Fruit fly (Drosophila melanogaster): Measurements from ENCODE around the gene CG4793.

Gene CG4793

DNA sequence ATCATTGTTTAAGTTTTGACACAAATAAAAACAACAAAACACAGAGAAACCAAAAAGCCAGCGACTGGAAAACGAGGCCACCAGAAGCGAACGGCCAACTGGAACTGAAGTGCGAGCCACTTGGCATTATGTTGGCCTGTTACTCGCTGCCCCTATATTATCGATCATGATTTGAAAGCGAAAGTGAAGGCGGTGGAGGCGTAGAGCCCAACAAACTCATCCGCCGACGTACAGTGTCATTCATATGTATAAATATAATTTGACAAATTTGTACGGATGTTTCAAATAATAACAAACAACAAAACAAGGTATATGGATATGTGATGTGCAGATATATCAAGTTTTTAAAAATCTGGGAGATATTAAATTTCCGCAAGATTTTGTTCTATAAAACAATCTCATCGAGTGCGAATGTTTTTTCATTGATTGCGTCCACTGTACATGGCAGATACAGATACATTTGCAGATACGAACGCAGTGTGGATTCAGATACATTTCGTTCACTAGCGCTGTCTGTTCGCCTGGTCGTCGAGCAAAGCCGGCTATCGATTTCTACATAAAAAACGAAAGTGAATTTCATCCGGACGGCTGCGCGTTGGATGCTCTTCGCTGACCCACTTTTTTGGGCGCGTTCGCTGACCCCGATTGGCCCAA is 12.1 kb upstream of the CG4793 start (continued):
- TF ChIP-seq CG6683 (GFP tag; optimal IDR thresholded peaks at IDR 0.05) (peak; percentile 82), Med (GFP tag) (peak; percentile 99), ems (GFP tag; optimal IDR thresholded peaks at IDR 0.05) (peak; percentile 93), mld (GFP tag; IDR thresholded peaks at IDR 0.05; ENCODE audit: partially characterized antibody) (no peak), CG1647 (GFP tag; optimal IDR thresholded peaks at IDR 0.05) (peak; percentile 92), danr (GFP tag; IDR thresholded peaks at IDR 0.05) (peak; percentile 93), CG8478 (optimal IDR thresholded peaks at IDR 0.05) (no peak), CG2202 (tag; optimal IDR thresholded peaks at IDR 0.05) (peak; percentile 94), CG1603 (tag; optimal IDR thresholded peaks at IDR 0.05) (peak; percentile 97), ewg (GFP tag; optimal IDR thresholded peaks at IDR 0.05) (peak; percentile 94), ham (GFP tag; IDR thresholded peaks at IDR 0.05) (peak; percentile 80), sob (GFP tag; IDR thresholded peaks at IDR 0.05) (peak; percentile 97), CG12155 (GFP tag; optimal IDR thresholded peaks at IDR 0.05) (peak; percentile 90), Bdp1 (GFP tag; optimal IDR thresholded peaks at IDR 0.05) (peak; percentile 89), CG4730 (GFP tag; IDR thresholded peaks at IDR 0.05) (peak; percentile 95), Mes4 (GFP tag; optimal IDR thresholded peaks at IDR 0.05) (peak; percentile 91), CG1024 (GFP tag; IDR thresholded peaks at IDR 0.05) (peak; percentile 87), Atf-2 (GFP tag; optimal IDR thresholded peaks at IDR 0.05) (peak; percentile 92), CG14014 (GFP tag; IDR thresholded peaks at IDR 0.05) (peak; percentile 93), eyg (GFP tag; optimal IDR thresholded peaks at IDR 0.05) (peak; percentile 87), zen2 (GFP tag; IDR thresholded peaks at IDR 0.05; ENCODE audit: partially characterized antibody) (no peak), CG10209 (GFP tag; optimal IDR thresholded peaks at IDR 0.05) (peak; percentile 95), Dip2 (GFP tag; IDR thresholded peaks at IDR 0.05) (peak; percentile 64), chif (GFP tag; optimal IDR thresholded peaks at IDR 0.05) (peak; percentile 95 to 97), hth (optimal IDR thresholded peaks at IDR 0.05) (no peak), CG30020 (tag; optimal IDR thresholded peaks at IDR 0.05) (peak; percentile 76), Asciz (GFP tag; optimal IDR thresholded peaks at IDR 0.05) (peak; percentile 96), gfzf (GFP tag; optimal IDR thresholded peaks at IDR 0.05) (no peak), phol (tag; optimal IDR thresholded peaks at IDR 0.05) (peak; percentile 95), ara (GFP tag; IDR thresholded peaks at IDR 0.05) (peak; percentile 95), onecut (GFP tag; IDR thresholded peaks at IDR 0.05) (peak; percentile 94), HLH54F (GFP tag; optimal IDR thresholded peaks at IDR 0.05) (peak; percentile 96), CG16813 (GFP tag; IDR thresholded peaks at IDR 0.05; ENCODE audit: partially characterized antibody) (no peak), shn (GFP tag; optimal IDR thresholded peaks at IDR 0.05) (peak; percentile 93), CG9817 (tag; optimal IDR thresholded peaks at IDR 0.05) (peak; percentile 97), Fer2 (tag; optimal IDR thresholded peaks at IDR 0.05) (peak; percentile 87), tna (GFP tag; IDR thresholded peaks at IDR 0.05; ENCODE audit: partially characterized antibody) (no peak; the same call in 1 of the 2 replicates), kni (GFP tag; optimal IDR thresholded peaks at IDR 0.05) (peak; percentile 93), CG9797 (GFP tag; optimal IDR thresholded peaks at IDR 0.05) (peak; percentile 35), sna (GFP tag; IDR thresholded peaks at IDR 0.05; ENCODE audit: partially characterized antibody) (no peak; the same call in none of the 2 replicates), CG7556 (GFP tag; optimal IDR thresholded peaks at IDR 0.05) (peak; percentile 96), CG4360 (GFP tag; IDR thresholded peaks at IDR 0.05) (peak; percentile 44), HHEX (GFP tag; optimal IDR thresholded peaks at IDR 0.05) (peak; percentile 95), CG6765 (GFP tag; optimal IDR thresholded peaks at IDR 0.05) (peak; percentile 72), CG1602 (GFP tag; optimal IDR thresholded peaks at IDR 0.05) (peak; percentile 97), Bteb2 (GFP tag; optimal IDR thresholded peaks at IDR 0.05) (peak; percentile 96), CG15073 (GFP tag; optimal IDR thresholded peaks at IDR 0.05) (peak; percentile 73), wdn (GFP tag; IDR thresholded peaks at IDR 0.05) (peak; percentile 92), Myb (GFP tag; optimal IDR thresholded peaks at IDR 0.05) (peak; percentile 85), peb (GFP tag; IDR thresholded peaks at IDR 0.05) (peak; percentile 93)

Data from whole organism, embryonic.